Worm (Caenorhabditis elegans) whole organism, L4/young adult: Measurements from ENCODE around the gene mtm-5.

ENCODE experiments used
- W03F9.2 ChIP-seq: fragments of 150-350 bp; optimal IDR thresholded peaks from 2 replicates; lab custom pipeline; 2014; ENCODE audit warnings: missing biosample characterization, missing genetic modification characterization
- dao-5 ChIP-seq: sonication (generic microtip); optimal IDR thresholded peaks from 2 replicates; lab custom pipeline; 2016; ENCODE audit warnings: missing genotype, missing genetic modification characterization, moderate library complexity, missing compliant biosample characterization
- him-1 ChIP-seq: sonication (generic microtip); optimal IDR thresholded peaks from 2 replicates; lab custom pipeline; 2016; ENCODE audit warnings: missing genotype, missing genetic modification reagents, missing genetic modification characterization, missing compliant biosample characterization

DNA sequence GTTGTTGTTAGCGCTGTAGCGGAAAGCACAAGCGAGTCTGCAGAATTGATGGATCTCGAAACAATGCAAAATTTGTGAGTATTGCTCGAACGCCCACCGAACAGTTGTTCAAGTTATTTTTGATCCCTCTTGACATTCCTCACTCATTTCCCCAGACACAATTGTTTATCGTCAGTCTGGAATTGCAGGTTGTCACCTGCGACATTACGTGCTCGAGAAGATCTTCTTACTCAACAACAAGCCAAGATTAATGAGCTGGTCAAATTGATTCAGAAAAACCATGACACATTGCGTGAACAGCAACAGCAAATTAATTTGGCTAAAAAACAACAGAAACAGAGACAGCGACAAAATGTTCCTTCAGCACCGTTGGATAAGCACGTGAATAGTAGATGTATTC, 41.3 kb downstream of the mtm-5 start:
- no peak for TF ChIP-seq him-1 (tag; lab: Kevin White, UChicago)
- TF ChIP-seq dao-5 (tag; lab: Kevin White, UChicago): no peak
- no peak for TF ChIP-seq W03F9.2 (tag; lab: Kevin White, UChicago)
